Worm (Caenorhabditis elegans): ENCODE results near the gene C01G12.9.

DNA sequence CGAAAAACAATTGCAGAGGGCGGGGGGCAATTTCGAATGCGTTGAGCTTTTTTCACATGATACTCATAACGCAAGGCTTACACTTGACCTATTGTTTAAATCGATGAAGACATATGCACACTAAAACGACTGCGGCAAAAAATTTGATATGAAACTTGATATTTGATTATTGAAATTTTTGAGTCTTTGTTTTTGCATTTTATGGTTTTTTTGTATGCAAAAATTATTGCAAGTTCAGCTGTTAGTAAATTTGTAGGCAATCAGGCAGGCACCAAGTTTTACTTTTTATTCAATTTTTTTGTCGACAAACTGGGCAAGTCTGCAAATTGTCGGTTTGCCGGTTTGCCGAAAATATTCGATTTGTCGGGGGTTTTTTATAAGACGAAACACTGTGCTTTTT, 27.4 kb downstream of the C01G12.9 start, which contains the start of gene arl-3:
- TF ChIP-seq egl-18 (GFP tag; IDR thresholded peaks at IDR 0.05) = no peak
- TF ChIP-seq nfyb-1 (GFP tag; IDR thresholded peaks at IDR 0.05) = no peak
- no peak for TF ChIP-seq madf-3 (GFP tag; IDR thresholded peaks at IDR 0.05)
- TF ChIP-seq ztf-18 (tag; optimal IDR thresholded peaks at IDR 0.05) = no peak
